Fruit fly (Drosophila melanogaster) whole organism, embryonic: ENCODE results near the gene Hat1.

ENCODE experiments used
- Bgb ChIP-seq: fragments of 200-800 bp; sonication (Bioruptor generic); IDR thresholded peaks from 2 replicates; pipeline ENCODE4 v1.3.6; 2022; ENCODE audit warnings: missing biosample characterization, missing genetic modification characterization; ENCODE audit not compliant: partially characterized antibody
- CG11398 ChIP-seq: fragments of 200-800 bp; sonication (Bioruptor generic); optimal IDR thresholded peaks from 2 replicates; lab custom pipeline; 2016; ENCODE audit warnings: missing biosample characterization, missing genetic modification characterization
- CG11456 ChIP-seq: fragments of 200-800 bp; sonication (Bioruptor generic); IDR thresholded peaks from 3 replicates; pipeline ENCODE4 v1.3.6; 2022; ENCODE audit warnings: missing biosample characterization, missing genetic modification characterization
- CG12391 ChIP-seq: fragments of 200-800 bp; sonication (Bioruptor generic); optimal IDR thresholded peaks from 3 replicates; lab custom pipeline; 2018; ENCODE audit warnings: missing biosample characterization, mild to moderate bottlenecking, missing genetic modification characterization, moderate library complexity
- CG12659 ChIP-seq: fragments of 200-800 bp; sonication (Bioruptor generic); optimal IDR thresholded peaks from 3 replicates; lab custom pipeline; 2017; ENCODE audit warnings: mild to moderate bottlenecking, missing biosample characterization, missing genetic modification reagents, missing genetic modification characterization
- CG13424 ChIP-seq: fragments of 200-800 bp; sonication (Bioruptor generic); optimal IDR thresholded peaks from 2 replicates; lab custom pipeline; 2019; ENCODE audit warnings: missing biosample characterization, mild to moderate bottlenecking, missing genetic modification characterization, moderate library complexity
- CG14050 ChIP-seq: fragments of 200-800 bp; sonication (Bioruptor generic); IDR thresholded peaks from 3 replicates; pipeline ENCODE4 v1.3.6; 2022; ENCODE audit warnings: missing biosample characterization, missing genetic modification characterization
- CG14860 ChIP-seq: fragments of 200-800 bp; sonication (Bioruptor generic); IDR thresholded peaks from 3 replicates; pipeline ENCODE4 v1.3.6; 2022; ENCODE audit warnings: missing biosample characterization, missing genetic modification characterization; ENCODE audit not compliant: partially characterized antibody
- CG15601 ChIP-seq: fragments of 200-800 bp; sonication (Bioruptor generic); optimal IDR thresholded peaks from 3 replicates; lab custom pipeline; 2019; ENCODE audit warnings: missing biosample characterization, mild to moderate bottlenecking, missing genetic modification characterization, moderate library complexity
- CG16863 ChIP-seq: fragments of 200-800 bp; sonication (Bioruptor generic); optimal IDR thresholded peaks from 3 replicates; lab custom pipeline; 2016; ENCODE audit warnings: missing biosample characterization, missing genetic modification characterization
- CG17568 ChIP-seq: fragments of 200-800 bp; sonication (Bioruptor generic); optimal IDR thresholded peaks from 2 replicates; lab custom pipeline; 2018; ENCODE audit warnings: missing biosample characterization, mild to moderate bottlenecking, missing genetic modification characterization, moderate library complexity
- CG17912 ChIP-seq: fragments of 200-800 bp; sonication (Bioruptor generic); optimal IDR thresholded peaks from 2 replicates; lab custom pipeline; 2018; ENCODE audit warnings: missing biosample characterization, mild to moderate bottlenecking, missing genetic modification characterization
- CG18476 ChIP-seq: fragments of 200-800 bp; sonication (Bioruptor generic); optimal IDR thresholded peaks from 2 replicates; lab custom pipeline; 2016; ENCODE audit warnings: missing biosample characterization, mild to moderate bottlenecking, missing genetic modification characterization
- CG2199 ChIP-seq: fragments of 200-800 bp; sonication (Bioruptor generic); IDR thresholded peaks from 3 replicates; pipeline ENCODE4 v1.3.6; 2022; ENCODE audit warnings: missing biosample characterization, missing genetic modification characterization
- CG31365 ChIP-seq: fragments of 200-800 bp; sonication (Bioruptor generic); optimal IDR thresholded peaks from 2 replicates; lab custom pipeline; 2018; ENCODE audit warnings: missing biosample characterization, mild to moderate bottlenecking, missing genetic modification characterization
- CG3163 ChIP-seq: fragments of 200-800 bp; sonication (Bioruptor generic); optimal IDR thresholded peaks from 3 replicates; lab custom pipeline; 2016; ENCODE audit warnings: missing biosample characterization, missing genetic modification characterization
- CG4360 ChIP-seq: fragments of 200-800 bp; sonication (Bioruptor generic); IDR thresholded peaks from 2 replicates; pipeline ENCODE4 v1.3.6; 2022; ENCODE audit warnings: missing biosample characterization, missing genetic modification characterization
- CG6175 ChIP-seq: fragments of 200-800 bp; sonication (Bioruptor generic); IDR thresholded peaks from 3 replicates; pipeline ENCODE4 v1.3.6; 2022; ENCODE audit warnings: missing biosample characterization, missing genetic modification characterization
- CG7786 ChIP-seq: fragments of 200-800 bp; sonication (Bioruptor generic); optimal IDR thresholded peaks from 2 replicates; lab custom pipeline; 2016; ENCODE audit warnings: missing biosample characterization, missing genetic modification characterization
- CG7928 ChIP-seq: fragments of 200-800 bp; sonication (Bioruptor generic); optimal IDR thresholded peaks from 2 replicates; lab custom pipeline; 2017; ENCODE audit warnings: missing biosample characterization, mild to moderate bottlenecking, missing genetic modification characterization
- CG8290 ChIP-seq, 3 experiments: fragments of 200-800 bp; sonication (Bioruptor generic); optimal IDR thresholded peaks; 2 replicates each; lab custom pipeline; 2016 to 2019; ENCODE audit warnings: missing biosample characterization in 3 of 3, missing genetic modification characterization in 3 of 3, mild to moderate bottlenecking in 2 of 3, moderate library complexity in 1 of 3
- CG9727 ChIP-seq: fragments of 200-800 bp; sonication (Bioruptor generic); optimal IDR thresholded peaks from 3 replicates; lab custom pipeline; 2017; ENCODE audit warnings: missing biosample characterization, mild to moderate bottlenecking, missing genetic modification characterization
- Dbx ChIP-seq: fragments of 200-800 bp; sonication (Bioruptor generic); IDR thresholded peaks from 3 replicates; pipeline ENCODE4 v1.3.6; 2022; ENCODE audit warnings: missing biosample characterization, missing genetic modification characterization
- Dll ChIP-seq: fragments of 200-800 bp; sonication (Bioruptor generic); IDR thresholded peaks from 4 replicates; pipeline ENCODE4 v1.3.6; 2022; ENCODE audit warnings: missing biosample characterization, missing genetic modification characterization; ENCODE audit not compliant: partially characterized antibody
- Dp ChIP-seq: fragments of 200-800 bp; sonication (Bioruptor generic); optimal IDR thresholded peaks from 2 replicates; lab custom pipeline; 2018; ENCODE audit warnings: missing biosample characterization, mild to moderate bottlenecking, missing genetic modification characterization, moderate library complexity
- H2.0 ChIP-seq: fragments of 200-800 bp; sonication (Bioruptor generic); IDR thresholded peaks from 2 replicates; pipeline ENCODE4 v1.3.6; 2022; ENCODE audit warnings: missing biosample characterization, missing genetic modification characterization
- Lim3 ChIP-seq: fragments of 200-800 bp; sonication (Bioruptor generic); IDR thresholded peaks from 2 replicates; pipeline ENCODE4 v1.3.6; 2022; ENCODE audit warnings: missing biosample characterization, missing genetic modification characterization
- Max ChIP-seq: fragments of 200-800 bp; sonication (Bioruptor generic); optimal IDR thresholded peaks from 2 replicates; lab custom pipeline; 2016; ENCODE audit warnings: missing biosample characterization, mild to moderate bottlenecking, missing genetic modification characterization
- Side ChIP-seq: fragments of 200-800 bp; sonication (Bioruptor generic); optimal IDR thresholded peaks from 2 replicates; lab custom pipeline; 2016; ENCODE audit warnings: missing biosample characterization, missing genetic modification characterization
- Spps ChIP-seq: fragments of 200-800 bp; sonication (Bioruptor generic); optimal IDR thresholded peaks from 2 replicates; lab custom pipeline; 2018; ENCODE audit warnings: missing biosample characterization, mild to moderate bottlenecking, missing genetic modification characterization
- ab ChIP-seq: fragments of 200-800 bp; sonication (Bioruptor generic); optimal IDR thresholded peaks from 2 replicates; lab custom pipeline; 2016; ENCODE audit warnings: missing biosample characterization, missing genetic modification characterization
- abd-A ChIP-seq: fragments of 200-800 bp; sonication (Bioruptor generic); optimal IDR thresholded peaks from 3 replicates; lab custom pipeline; 2019; ENCODE audit warnings: missing biosample characterization, mild to moderate bottlenecking, missing genetic modification characterization, moderate library complexity
- al ChIP-seq: fragments of 200-800 bp; sonication (Bioruptor generic); IDR thresholded peaks from 2 replicates; pipeline ENCODE4 v1.3.6; 2022; ENCODE audit warnings: missing biosample characterization, missing genetic modification characterization
- ash1 ChIP-seq: fragments of 200-800 bp; sonication (Bioruptor generic); optimal IDR thresholded peaks from 2 replicates; lab custom pipeline; 2018; ENCODE audit warnings: missing biosample characterization, mild to moderate bottlenecking, missing genetic modification characterization
- bbx ChIP-seq: fragments of 200-800 bp; sonication (Bioruptor generic); IDR thresholded peaks from 2 replicates; pipeline ENCODE4 v1.3.6; 2022; ENCODE audit warnings: missing biosample characterization, missing genetic modification characterization; ENCODE audit not compliant: partially characterized antibody
- cg ChIP-seq: fragments of 200-800 bp; sonication (Bioruptor generic); optimal IDR thresholded peaks from 3 replicates; lab custom pipeline; 2019; ENCODE audit warnings: missing biosample characterization, mild to moderate bottlenecking, missing genetic modification characterization, moderate library complexity
- da ChIP-seq: fragments of 200-800 bp; sonication (Bioruptor generic); optimal IDR thresholded peaks from 2 replicates; lab custom pipeline; 2016; ENCODE audit warnings: missing biosample characterization, missing genetic modification characterization
- dmrt99B ChIP-seq: fragments of 200-800 bp; sonication (Bioruptor generic); optimal IDR thresholded peaks from 2 replicates; lab custom pipeline; 2018; ENCODE audit warnings: missing biosample characterization, mild to moderate bottlenecking, missing genetic modification characterization, moderate library complexity
- dpn ChIP-seq, 2 experiments: fragments of 200-800 bp; sonication (Bioruptor generic); optimal IDR thresholded peaks; 3 replicates each; lab custom pipeline; 2016; ENCODE audit warnings: missing biosample characterization in 2 of 2, missing genetic modification characterization in 2 of 2
- ems ChIP-seq: fragments of 200-800 bp; sonication (Bioruptor generic); optimal IDR thresholded peaks from 3 replicates; lab custom pipeline; 2016; ENCODE audit warnings: missing biosample characterization, missing genetic modification characterization
- fru ChIP-seq: fragments of >200 bp; optimal IDR thresholded peaks from 2 replicates; lab custom pipeline; 2017
- gsb ChIP-seq: fragments of 200-800 bp; sonication (Bioruptor generic); IDR thresholded peaks from 2 replicates; pipeline ENCODE4 v1.3.6; 2022; ENCODE audit warnings: missing biosample characterization, missing genetic modification characterization
- ham ChIP-seq: fragments of 200-800 bp; sonication (Bioruptor generic); IDR thresholded peaks from 2 replicates; pipeline ENCODE4 v1.3.6; 2022; ENCODE audit warnings: missing biosample characterization, missing genetic modification characterization
- hb ChIP-seq: fragments of 200-800 bp; sonication (Bioruptor generic); IDR thresholded peaks from 3 replicates; pipeline ENCODE4 v1.3.6; 2022; ENCODE audit warnings: missing biosample characterization, missing genetic modification characterization; ENCODE audit not compliant: partially characterized antibody
- nau ChIP-seq: fragments of 200-800 bp; sonication (Bioruptor generic); optimal IDR thresholded peaks from 3 replicates; lab custom pipeline; 2017; ENCODE audit warnings: missing biosample characterization, mild to moderate bottlenecking, missing genetic modification characterization, missing genetic modification reagents
- oc ChIP-seq: fragments of 200-800 bp; sonication (Bioruptor generic); optimal IDR thresholded peaks from 2 replicates; lab custom pipeline; 2018; ENCODE audit warnings: missing biosample characterization, mild to moderate bottlenecking, missing genetic modification characterization, moderate library complexity
- pho ChIP-seq: fragments of 200-800 bp; sonication (Bioruptor generic); optimal IDR thresholded peaks from 2 replicates; lab custom pipeline; 2016; ENCODE audit warnings: missing biosample characterization, missing genetic modification characterization
- sr ChIP-seq: fragments of 200-800 bp; sonication (Bioruptor generic); IDR thresholded peaks from 3 replicates; pipeline ENCODE4 v1.3.6; 2022; ENCODE audit warnings: missing biosample characterization, missing genetic modification characterization
- sug ChIP-seq: fragments of 200-800 bp; optimal IDR thresholded peaks from 2 replicates; lab custom pipeline; 2019; ENCODE audit warnings: missing biosample characterization, mild to moderate bottlenecking, missing genetic modification characterization, moderate library complexity
- zfh2 ChIP-seq: fragments of 200-800 bp; sonication (Bioruptor generic); optimal IDR thresholded peaks from 2 replicates; lab custom pipeline; 2016; ENCODE audit warnings: missing biosample characterization, missing genetic modification characterization

Hat1 gene

dm6 chr3R:5791497-5791896 lies 2.3 kb upstream of the Hat1 start, which contains the start of gene Hpf1 (continued):
- TF ChIP-seq CG17568 (GFP tag; lab: Kevin White, UChicago) (peak; percentile 97), sug (tag; lab: Kevin White, UChicago) (peak; percentile 97), Side (GFP tag; lab: Kevin White, UChicago) (peak; percentile 98), Bgb (0 out of 2 replicates have a peak, but pooled peaks have one; percentile 16), ems (GFP tag; lab: Kevin White, UChicago) (peak; percentile 99), CG31365 (tag; lab: Kevin White, UChicago) (peak; percentile 90), CG11398 (GFP tag; lab: Kevin White, UChicago) (peak; percentile 98), nau (GFP tag; lab: Kevin White, UChicago) (peak; percentile 98), CG9727 (GFP tag; lab: Kevin White, UChicago) (peak; percentile 98), bbx (GFP tag; lab: Robert Waterston, UW) (no peak), CG6175 (peak; percentile 94), CG11456 (GFP tag; lab: Robert Waterston, UW) (peak; percentile 98), CG14050 (GFP tag; lab: Robert Waterston, UW) (peak; percentile 95), ash1 (peak; percentile 85), cg (GFP tag; lab: Kevin White, UChicago) (no peak), zfh2 (GFP tag; lab: Kevin White, UChicago) (peak; percentile 99), CG16863 (GFP tag; lab: Kevin White, UChicago) (peak; percentile 98), H2.0 (GFP tag; lab: Robert Waterston, UW) (peak; percentile 97), CG8290 (GFP tag; optimal IDR thresholded peaks at IDR 0.05; lab: Kevin White, UChicago) (peak; percentile 92), CG8290 (tag; optimal IDR thresholded peaks at IDR 0.05; lab: Kevin White, UChicago) (peak; percentile 82 to 98), CG12659 (GFP tag; lab: Kevin White, UChicago) (peak; percentile 99), gsb (GFP tag; lab: Robert Waterston, UW) (peak; percentile 96), dmrt99B (tag; lab: Kevin White, UChicago) (peak; percentile 98), CG7786 (GFP tag; lab: Kevin White, UChicago) (peak; percentile 99), ham (GFP tag; lab: Robert Waterston, UW) (peak; percentile 93), da (peak; percentile 97), pho (GFP tag; lab: Kevin White, UChicago) (peak; percentile 99), Dll (GFP tag; lab: Robert Waterston, UW) (peak; percentile 55; the same call in 3 of the 4 replicates), CG13424 (tag; lab: Kevin White, UChicago) (peak; percentile 98), Spps (tag; lab: Kevin White, UChicago) (peak; percentile 94), CG2199 (GFP tag; lab: Robert Waterston, UW) (peak; percentile 85; the same call in 2 of the 3 replicates), CG17912 (GFP tag; lab: Kevin White, UChicago) (peak; percentile 86), CG12391 (peak; percentile 98), CG15601 (peak; percentile 95), CG18476 (peak; percentile 96), Dp (GFP tag; lab: Kevin White, UChicago) (peak; percentile 52), CG14860 (no peak), al (GFP tag; lab: Robert Waterston, UW) (peak; percentile 98), dpn (GFP tag; optimal IDR thresholded peaks at IDR 0.05; lab: Kevin White, UChicago) (peak; percentile 99), Max (GFP tag; lab: Kevin White, UChicago) (peak; percentile 98), CG4360 (peak; percentile 73), abd-A (tag; lab: Kevin White, UChicago) (no peak), oc (tag; lab: Kevin White, UChicago) (peak; percentile 97), CG7928 (peak; percentile 80), fru (lab: Kevin White, UChicago) (no peak), CG3163 (GFP tag; lab: Kevin White, UChicago) (peak; percentile 91), ab (GFP tag; lab: Kevin White, UChicago) (peak; percentile 96), Dbx (GFP tag; lab: Robert Waterston, UW) (peak; percentile 98), sr (GFP tag; lab: Robert Waterston, UW) (peak; percentile 86; the same call in 2 of the 3 replicates), Lim3 (GFP tag; lab: Robert Waterston, UW) (peak; percentile 85), hb (GFP tag; lab: Robert Waterston, UW) (no peak)
